Fruit fly (Drosophila melanogaster) whole organism, embryonic: ENCODE results near the gene CG32305.

Experiments
- BtbVII ChIP-seq: fragments of 200-800 bp; sonication (Bioruptor generic); optimal IDR thresholded peaks from 3 replicates; lab custom pipeline; 2017; ENCODE audit warnings: missing biosample characterization, mild to moderate bottlenecking, missing genetic modification characterization
- CG11085 ChIP-seq: fragments of 200-800 bp; sonication (Bioruptor generic); IDR thresholded peaks from 2 replicates; pipeline ENCODE4 v1.3.6; 2022; ENCODE audit warnings: missing biosample characterization, missing genetic modification characterization
- CG12071 ChIP-seq: fragments of 200-800 bp; sonication (Bioruptor generic); optimal IDR thresholded peaks from 3 replicates; lab custom pipeline; 2018; ENCODE audit warnings: missing biosample characterization, mild to moderate bottlenecking, missing genetic modification characterization
- CG12219 ChIP-seq: fragments of 200-800 bp; sonication (Bioruptor generic); optimal IDR thresholded peaks from 3 replicates; lab custom pipeline; 2018; ENCODE audit warnings: missing biosample characterization, mild to moderate bottlenecking, missing genetic modification characterization
- CG15514 ChIP-seq: fragments of 200-800 bp; sonication (Bioruptor generic); optimal IDR thresholded peaks from 3 replicates; lab custom pipeline; 2017; ENCODE audit warnings: missing biosample characterization, missing genetic modification characterization, mild to moderate bottlenecking, moderate library complexity, missing genetic modification reagents
- CG31365 ChIP-seq: fragments of 200-800 bp; sonication (Bioruptor generic); optimal IDR thresholded peaks from 2 replicates; lab custom pipeline; 2018; ENCODE audit warnings: missing biosample characterization, mild to moderate bottlenecking, missing genetic modification characterization
- CG3407 ChIP-seq: fragments of 200-800 bp; sonication (Bioruptor generic); optimal IDR thresholded peaks from 2 replicates; lab custom pipeline; 2018; ENCODE audit warnings: missing biosample characterization, mild to moderate bottlenecking, missing genetic modification characterization
- CG4282 ChIP-seq: fragments of 200-800 bp; sonication (Bioruptor generic); optimal IDR thresholded peaks from 2 replicates; lab custom pipeline; 2016; ENCODE audit warnings: missing biosample characterization, missing genetic modification characterization
- CG4404 ChIP-seq: fragments of 200-800 bp; sonication (Bioruptor generic); IDR thresholded peaks from 2 replicates; pipeline ENCODE4 v1.3.6; 2022; ENCODE audit warnings: missing biosample characterization, missing genetic modification characterization
- CG4854 ChIP-seq: fragments of 200-800 bp; sonication (Bioruptor generic); optimal IDR thresholded peaks from 2 replicates; lab custom pipeline; 2016; ENCODE audit warnings: missing biosample characterization, missing genetic modification characterization, inconsistent platforms
- CG5180 ChIP-seq: fragments of 200-800 bp; sonication (Bioruptor generic); optimal IDR thresholded peaks from 3 replicates; lab custom pipeline; 2017; ENCODE audit warnings: missing biosample characterization, missing genetic modification characterization, mild to moderate bottlenecking, moderate library complexity, missing genetic modification reagents
- CG7928 ChIP-seq: fragments of 200-800 bp; sonication (Bioruptor generic); optimal IDR thresholded peaks from 2 replicates; lab custom pipeline; 2017; ENCODE audit warnings: missing biosample characterization, mild to moderate bottlenecking, missing genetic modification characterization
- CG8388 ChIP-seq: fragments of 200-800 bp; sonication (Bioruptor generic); optimal IDR thresholded peaks from 2 replicates; lab custom pipeline; 2019; ENCODE audit warnings: missing biosample characterization, mild to moderate bottlenecking, missing genetic modification characterization, moderate library complexity
- CG8478 ChIP-seq: fragments of >200 bp; optimal IDR thresholded peaks from 2 replicates; lab custom pipeline; 2018
- D19A ChIP-seq: fragments of 200-800 bp; optimal IDR thresholded peaks from 3 replicates; lab custom pipeline; 2019; ENCODE audit warnings: missing biosample characterization, mild to moderate bottlenecking, missing genetic modification characterization, moderate library complexity
- D19B ChIP-seq: fragments of 200-800 bp; sonication (Bioruptor generic); optimal IDR thresholded peaks from 2 replicates; lab custom pipeline; 2017; ENCODE audit warnings: missing biosample characterization, mild to moderate bottlenecking, missing genetic modification characterization
- Dek ChIP-seq: fragments of 200-800 bp; sonication (Bioruptor generic); optimal IDR thresholded peaks from 3 replicates; lab custom pipeline; 2019; ENCODE audit warnings: missing biosample characterization, mild to moderate bottlenecking, missing genetic modification characterization, moderate library complexity
- HLH3B ChIP-seq: fragments of 200-800 bp; sonication (Bioruptor generic); IDR thresholded peaks from 2 replicates; pipeline ENCODE4 v1.3.6; 2022; ENCODE audit warnings: missing biosample characterization, missing genetic modification characterization
- HLH4C ChIP-seq: fragments of 200-800 bp; sonication (Bioruptor generic); IDR thresholded peaks from 3 replicates; pipeline ENCODE4 v1.3.6; 2022; ENCODE audit warnings: missing biosample characterization, missing genetic modification characterization; ENCODE audit not compliant: partially characterized antibody
- HLHmδ ChIP-seq: fragments of 200-800 bp; sonication (Bioruptor generic); optimal IDR thresholded peaks from 2 replicates; lab custom pipeline; 2018; ENCODE audit warnings: missing biosample characterization, mild to moderate bottlenecking, missing genetic modification characterization, moderate library complexity
- Hmx ChIP-seq: fragments of 200-800 bp; sonication (Bioruptor generic); optimal IDR thresholded peaks from 2 replicates; lab custom pipeline; 2016; ENCODE audit warnings: missing biosample characterization, missing genetic modification characterization
- Lim3 ChIP-seq: fragments of 200-800 bp; sonication (Bioruptor generic); IDR thresholded peaks from 2 replicates; pipeline ENCODE4 v1.3.6; 2022; ENCODE audit warnings: missing biosample characterization, missing genetic modification characterization
- MESR4 ChIP-seq: fragments of 200-800 bp; sonication (Bioruptor generic); optimal IDR thresholded peaks from 2 replicates; lab custom pipeline; 2018; ENCODE audit warnings: missing biosample characterization, mild to moderate bottlenecking, missing genetic modification characterization, moderate library complexity
- NC2β ChIP-seq: fragments of 200-800 bp; sonication (Bioruptor generic); optimal IDR thresholded peaks from 2 replicates; lab custom pipeline; 2016; ENCODE audit warnings: missing biosample characterization, missing genetic modification characterization
- Nf-YC ChIP-seq: fragments of 200-800 bp; optimal IDR thresholded peaks from 3 replicates; lab custom pipeline; 2019; ENCODE audit warnings: missing biosample characterization, mild to moderate bottlenecking, missing genetic modification characterization, moderate library complexity
- abd-A ChIP-seq: fragments of 200-800 bp; sonication (Bioruptor generic); optimal IDR thresholded peaks from 3 replicates; lab custom pipeline; 2019; ENCODE audit warnings: missing biosample characterization, mild to moderate bottlenecking, missing genetic modification characterization, moderate library complexity
- aop ChIP-seq: fragments of 200-800 bp; sonication (Bioruptor generic); IDR thresholded peaks from 2 replicates; pipeline ENCODE4 v1.3.6; 2022; ENCODE audit warnings: missing biosample characterization, missing genetic modification characterization
- ara ChIP-seq: fragments of 200-800 bp; sonication (Bioruptor generic); IDR thresholded peaks from 2 replicates; pipeline ENCODE4 v1.3.6; 2022; ENCODE audit warnings: missing biosample characterization, missing genetic modification characterization
- bbx ChIP-seq: fragments of 200-800 bp; sonication (Bioruptor generic); IDR thresholded peaks from 2 replicates; pipeline ENCODE4 v1.3.6; 2022; ENCODE audit warnings: missing biosample characterization, missing genetic modification characterization; ENCODE audit not compliant: partially characterized antibody
- btn ChIP-seq: fragments of 200-800 bp; sonication (Bioruptor generic); optimal IDR thresholded peaks from 2 replicates; lab custom pipeline; 2016; ENCODE audit warnings: missing biosample characterization, missing genetic modification characterization
- cad ChIP-seq: fragments of >200 bp; optimal IDR thresholded peaks from 2 replicates; lab custom pipeline; 2017; ENCODE audit warnings: missing biosample characterization, missing genetic modification characterization
- chif ChIP-seq, 2 experiments: fragments of 200-800 bp; sonication (Bioruptor generic); optimal IDR thresholded peaks; 3 replicates each; lab custom pipeline; 2016; ENCODE audit warnings: missing biosample characterization in 2 of 2, missing genetic modification characterization in 2 of 2
- crol ChIP-seq: fragments of 200-800 bp; sonication (Bioruptor generic); IDR thresholded peaks from 2 replicates; pipeline ENCODE4 v1.3.6; 2022; ENCODE audit warnings: missing biosample characterization, missing genetic modification characterization
- dysf ChIP-seq: fragments of 200-800 bp; sonication (Bioruptor generic); IDR thresholded peaks from 3 replicates; pipeline ENCODE4 v1.3.6; 2022; ENCODE audit warnings: missing biosample characterization, missing genetic modification characterization
- gcm ChIP-seq: fragments of 200-800 bp; sonication (Bioruptor generic); optimal IDR thresholded peaks from 2 replicates; lab custom pipeline; 2019; ENCODE audit warnings: missing biosample characterization, mild to moderate bottlenecking, missing genetic modification characterization, moderate library complexity
- h ChIP-seq: fragments of >200 bp; optimal IDR thresholded peaks from 2 replicates; lab custom pipeline; 2017
- jing ChIP-seq: fragments of 200-800 bp; sonication (Bioruptor generic); optimal IDR thresholded peaks from 2 replicates; lab custom pipeline; 2018; ENCODE audit warnings: missing biosample characterization, mild to moderate bottlenecking, missing genetic modification characterization
- kay ChIP-seq: fragments of 200-800 bp; sonication (Bioruptor generic); optimal IDR thresholded peaks from 2 replicates; lab custom pipeline; 2016; ENCODE audit warnings: missing biosample characterization, missing genetic modification characterization
- knrl ChIP-seq: fragments of 200-800 bp; sonication (Bioruptor generic); IDR thresholded peaks from 3 replicates; pipeline ENCODE4 v1.3.6; 2022; ENCODE audit warnings: missing biosample characterization, missing genetic modification characterization; ENCODE audit not compliant: partially characterized antibody
- lola ChIP-seq, 3 experiments: fragments of >200 bp in 2 of 3; fragments of 200-800 bp in 1 of 3; sonication (Bioruptor generic) in 1 of 3; optimal IDR thresholded peaks; 2 replicates each; lab custom pipeline; 2017 to 2019; ENCODE audit warnings: missing biosample characterization in 3 of 3, missing genetic modification characterization in 3 of 3, mild to moderate bottlenecking in 1 of 3, moderate library complexity in 1 of 3
- phol ChIP-seq: fragments of 200-800 bp; sonication (Bioruptor generic); optimal IDR thresholded peaks from 3 replicates; lab custom pipeline; 2018; ENCODE audit warnings: missing biosample characterization, mild to moderate bottlenecking, missing genetic modification characterization, moderate library complexity
- pnt ChIP-seq: fragments of 200-800 bp; sonication (Bioruptor generic); optimal IDR thresholded peaks from 3 replicates; lab custom pipeline; 2016; ENCODE audit warnings: missing biosample characterization, missing genetic modification characterization
- psq ChIP-seq: fragments of 200-800 bp; sonication (Bioruptor generic); optimal IDR thresholded peaks from 2 replicates; lab custom pipeline; 2017; ENCODE audit warnings: missing biosample characterization, missing genetic modification characterization
- pum ChIP-seq: fragments of 200-800 bp; sonication (Bioruptor generic); optimal IDR thresholded peaks from 2 replicates; lab custom pipeline; 2016; ENCODE audit warnings: missing biosample characterization, missing genetic modification characterization
- row ChIP-seq: fragments of 200-800 bp; sonication (Bioruptor generic); IDR thresholded peaks from 3 replicates; pipeline ENCODE4 v1.3.6; 2022; ENCODE audit warnings: missing biosample characterization, missing genetic modification characterization
- slou ChIP-seq: fragments of 200-800 bp; sonication (Bioruptor generic); optimal IDR thresholded peaks from 3 replicates; lab custom pipeline; 2016; ENCODE audit warnings: missing biosample characterization, missing genetic modification characterization
- so ChIP-seq: fragments of 200-800 bp; sonication (Bioruptor generic); IDR thresholded peaks from 3 replicates; pipeline ENCODE4 v1.3.6; 2022; ENCODE audit warnings: missing biosample characterization, missing genetic modification characterization
- sob ChIP-seq: fragments of 200-800 bp; sonication (Bioruptor generic); IDR thresholded peaks from 2 replicates; pipeline ENCODE4 v1.3.6; 2022; ENCODE audit warnings: missing biosample characterization, missing genetic modification characterization
- ssp ChIP-seq: fragments of 200-800 bp; sonication (Bioruptor generic); IDR thresholded peaks from 2 replicates; pipeline ENCODE4 v1.3.6; 2022; ENCODE audit warnings: missing biosample characterization, missing genetic modification characterization
- yki ChIP-seq: fragments of >200 bp; optimal IDR thresholded peaks from 3 replicates; lab custom pipeline; 2018
- zen ChIP-seq: fragments of 200-800 bp; sonication (Bioruptor generic); optimal IDR thresholded peaks from 3 replicates; lab custom pipeline; 2018; ENCODE audit warnings: missing biosample characterization, mild to moderate bottlenecking, missing genetic modification characterization, moderate library complexity
- zfh1 ChIP-seq: fragments of 200-800 bp; sonication (Bioruptor generic); IDR thresholded peaks from 3 replicates; pipeline ENCODE4 v1.3.6; 2022; ENCODE audit warnings: missing biosample characterization, missing genetic modification characterization

The CG32305 gene

DNA sequence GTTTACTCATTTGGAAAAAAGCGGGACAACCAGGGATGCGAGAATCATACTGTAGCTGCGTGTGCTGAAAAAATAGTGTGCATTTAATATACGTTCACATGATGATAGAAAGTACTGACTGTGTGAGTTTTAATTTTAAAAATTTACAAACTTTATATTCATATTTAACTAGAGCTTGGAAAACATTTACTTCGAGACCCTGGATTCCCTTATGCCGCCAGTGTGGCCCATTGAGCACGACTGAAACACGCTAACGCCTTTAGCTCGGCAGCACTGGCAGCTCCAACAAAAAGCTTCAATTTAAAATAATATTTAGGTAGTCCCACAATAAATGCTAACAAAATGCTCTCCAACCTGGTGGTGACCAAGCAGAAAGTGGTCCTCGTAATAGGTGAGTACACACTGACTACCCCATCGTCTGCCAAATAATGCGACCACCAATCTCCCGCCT, 9.0 kb downstream of the CG32305 start, which contains the start of the genes CG1275 and Elp5 (continued):
- peak; percentile 92 for TF ChIP-seq CG12071
- TF ChIP-seq psq (GFP tag; lab: Kevin White, UChicago): peak; percentile 91
- TF ChIP-seq D19B: peak; percentile 95
- no peak for TF ChIP-seq h (lab: Kevin White, UChicago)
- TF ChIP-seq Dek (tag; lab: Kevin White, UChicago): peak; percentile 98
- peak; percentile 98 for TF ChIP-seq CG7928 (GFP tag; lab: Kevin White, UChicago)
- TF ChIP-seq jing: peak; percentile 96
- peak; percentile 94 for TF ChIP-seq CG4282 (GFP tag; lab: Kevin White, UChicago)
- TF ChIP-seq CG31365 (tag; lab: Kevin White, UChicago): peak; percentile 76
- TF ChIP-seq phol (tag; lab: Kevin White, UChicago): peak; percentile 96
- no peak for TF ChIP-seq bbx (GFP tag; lab: Robert Waterston, UW)
- peak; percentile 99 for TF ChIP-seq sob (GFP tag; lab: Robert Waterston, UW)
- peak; percentile 94 for TF ChIP-seq NC2β
- TF ChIP-seq aop (GFP tag; lab: Robert Waterston, UW): peak; percentile 98
- peak; percentile 95 to 97 for TF ChIP-seq chif (GFP tag; optimal IDR thresholded peaks at IDR 0.05; lab: Kevin White, UChicago)
- peak; percentile 100 for TF ChIP-seq zfh1 (GFP tag; lab: Robert Waterston, UW)
- peak; percentile 45; the same call in 2 of the 3 replicates for TF ChIP-seq knrl (GFP tag; lab: Robert Waterston, UW)
- TF ChIP-seq gcm (GFP tag; lab: Kevin White, UChicago): peak; percentile 97
- TF ChIP-seq lola (GFP tag; optimal IDR thresholded peaks at IDR 0.05; lab: Kevin White, UChicago): peak in 1 of 3 experiments; percentile 96
- TF ChIP-seq ara: peak; percentile 99
- TF ChIP-seq CG12219 (GFP tag; lab: Kevin White, UChicago): peak; percentile 97
- peak; percentile 93 for TF ChIP-seq zen (tag; lab: Kevin White, UChicago)
- no peak for TF ChIP-seq cad (GFP tag; lab: Kevin White, UChicago)
- TF ChIP-seq dysf (GFP tag; lab: Robert Waterston, UW): peak; percentile 100
- peak; percentile 98 for TF ChIP-seq Lim3 (GFP tag; lab: Robert Waterston, UW)
- peak; percentile 99 for TF ChIP-seq row
- TF ChIP-seq CG15514 (GFP tag; lab: Kevin White, UChicago): peak; percentile 92
- TF ChIP-seq CG5180 (GFP tag; lab: Kevin White, UChicago): peak; percentile 83
- peak; percentile 98 for TF ChIP-seq CG4404 (GFP tag; lab: Robert Waterston, UW)
- TF ChIP-seq abd-A (tag; lab: Kevin White, UChicago): no peak
- peak; percentile 95 for TF ChIP-seq Hmx (GFP tag; lab: Kevin White, UChicago)
- peak; percentile 90 for TF ChIP-seq D19A (tag; lab: Kevin White, UChicago)
- TF ChIP-seq HLH4C (GFP tag; lab: Robert Waterston, UW): 0 out of 3 replicates have a peak, but pooled peaks have one; percentile 27
- peak; percentile 89 for TF ChIP-seq btn (GFP tag; lab: Kevin White, UChicago)
- peak; percentile 97 for TF ChIP-seq pum (GFP tag; lab: Kevin White, UChicago)
- peak; percentile 92 for TF ChIP-seq BtbVII (GFP tag; lab: Kevin White, UChicago)
- TF ChIP-seq slou: peak; percentile 97
- TF ChIP-seq CG11085 (GFP tag; lab: Robert Waterston, UW): peak; percentile 99
- peak; percentile 99 for TF ChIP-seq so (GFP tag; lab: Robert Waterston, UW)
- no peak for TF ChIP-seq yki (lab: Kevin White, UChicago)
- TF ChIP-seq crol (GFP tag; lab: Robert Waterston, UW): peak; percentile 84
- peak; percentile 95 for TF ChIP-seq ssp (GFP tag; lab: Robert Waterston, UW)
- no peak for TF ChIP-seq HLHmδ
- peak; percentile 97 for TF ChIP-seq pnt
- peak; percentile 91 for TF ChIP-seq Nf-YC (tag; lab: Kevin White, UChicago)
- TF ChIP-seq HLH3B (GFP tag; lab: Robert Waterston, UW): peak; percentile 100
- peak; percentile 96 for TF ChIP-seq CG8388 (GFP tag; lab: Kevin White, UChicago)
- TF ChIP-seq CG8478 (lab: Kevin White, UChicago): no peak
- peak; percentile 97 for TF ChIP-seq CG4854
- peak; percentile 98 for TF ChIP-seq kay (GFP tag; lab: Kevin White, UChicago)
- TF ChIP-seq CG3407 (GFP tag; lab: Kevin White, UChicago): peak; percentile 94
- peak; percentile 81 for TF ChIP-seq MESR4 (GFP tag; lab: Kevin White, UChicago)
